Worm (Caenorhabditis elegans) whole organism, young adult: ENCODE measurements around the gene klp-17.

Experiments used
- F22D6.2 ChIP-seq: sonication (generic microtip); optimal IDR thresholded peaks from 2 replicates; lab custom pipeline; 2016; ENCODE audit warnings: mild to moderate bottlenecking, missing genetic modification characterization, missing compliant biosample characterization
- F23B12.7 ChIP-seq: sonication (generic microtip); optimal IDR thresholded peaks from 2 replicates; lab custom pipeline; 2017; ENCODE audit warnings: missing genetic modification characterization, mild to moderate bottlenecking, missing compliant biosample characterization, antibody characterized with exemption, moderate library complexity; ENCODE audit not compliant: insufficient read depth
- F39B2.1 ChIP-seq: fragments of 200-800 bp; sonication (Bioruptor generic); IDR thresholded peaks from 2 replicates; pipeline ENCODE4 v1.3.6; 2022; ENCODE audit warnings: missing genetic modification reagents, missing genetic modification characterization, missing compliant biosample characterization
- Y53F4B.3 ChIP-seq: fragments of 200-800 bp; sonication (Bioruptor generic); IDR thresholded peaks from 2 replicates; pipeline ENCODE4 v1.3.6; 2022; ENCODE audit warnings: missing genetic modification reagents, missing genetic modification characterization, missing compliant biosample characterization
- Y79H2A.3 ChIP-seq: fragments of 200-800 bp; sonication (Bioruptor generic); conservative IDR thresholded peaks from 2 replicates; pipeline ENCODE4 v1.3.6; 2022; ENCODE audit warnings: missing genetic modification reagents, missing genetic modification characterization, missing compliant biosample characterization
- Y95B8A.8 ChIP-seq: fragments of 200-800 bp; sonication (Bioruptor generic); IDR thresholded peaks from 2 replicates; pipeline ENCODE4 v1.3.6; 2022; ENCODE audit warnings: missing genetic modification reagents, missing genetic modification characterization, missing compliant biosample characterization
- akir-1 ChIP-seq: fragments of 200-800 bp; sonication (Bioruptor generic); optimal IDR thresholded peaks from 2 replicates; lab custom pipeline; 2018; ENCODE audit warnings: mild to moderate bottlenecking, missing genetic modification characterization, moderate library complexity, missing compliant biosample characterization
- ama-1 ChIP-seq, 3 experiments: fragments of 150-350 bp in 1 of 3; sonication (generic microtip) in 2 of 3; optimal IDR thresholded peaks; 2 replicates each; lab custom pipeline; 2014 to 2018; ENCODE audit warnings: missing biosample characterization in 2 of 3, missing genetic modification characterization in 2 of 3, missing genetic modification reagents in 2 of 3
- aptf-3 ChIP-seq: fragments of 200-800 bp; sonication (Bioruptor generic); IDR thresholded peaks from 2 replicates; pipeline ENCODE4 v1.3.6; 2022; ENCODE audit warnings: missing genetic modification characterization, missing compliant biosample characterization
- atf-7 ChIP-seq: sonication (generic microtip); optimal IDR thresholded peaks from 2 replicates; lab custom pipeline; 2017; ENCODE audit warnings: mild to moderate bottlenecking, missing genetic modification characterization, missing compliant biosample characterization
- athp-1 ChIP-seq: sonication (generic microtip); optimal IDR thresholded peaks from 2 replicates; lab custom pipeline; 2017; ENCODE audit warnings: mild to moderate bottlenecking, missing genetic modification characterization, missing compliant biosample characterization
- attf-5 ChIP-seq: fragments of 200-800 bp; sonication (Bioruptor generic); optimal IDR thresholded peaks from 2 replicates; lab custom pipeline; 2018; ENCODE audit warnings: mild to moderate bottlenecking, missing genetic modification characterization, missing compliant biosample characterization
- ceh-40 ChIP-seq: fragments of 200-800 bp; sonication (Bioruptor generic); IDR thresholded peaks from 2 replicates; pipeline ENCODE4 v1.3.6; 2022; ENCODE audit warnings: missing genetic modification characterization, missing compliant biosample characterization
- ceh-91 ChIP-seq: fragments of 200-800 bp; sonication (Bioruptor generic); IDR thresholded peaks from 2 replicates; pipeline ENCODE4 v1.3.6; 2022; ENCODE audit warnings: missing genetic modification reagents, missing genetic modification characterization, missing compliant biosample characterization
- dpl-1 ChIP-seq: fragments of 150-350 bp; optimal IDR thresholded peaks from 2 replicates; lab custom pipeline; 2014; ENCODE audit warnings: missing biosample characterization, missing genetic modification reagents, missing genetic modification characterization
- egl-44 ChIP-seq: fragments of 200-800 bp; sonication (Bioruptor generic); IDR thresholded peaks from 2 replicates; pipeline ENCODE4 v1.3.6; 2022; ENCODE audit warnings: missing genetic modification reagents, missing genetic modification characterization, missing compliant biosample characterization
- ets-4 ChIP-seq: fragments of 200-800 bp; sonication (Bioruptor generic); optimal IDR thresholded peaks from 2 replicates; lab custom pipeline; 2018; ENCODE audit warnings: mild to moderate bottlenecking, missing genetic modification characterization, missing compliant biosample characterization
- fkh-3 ChIP-seq: sonication (generic microtip); optimal IDR thresholded peaks from 2 replicates; lab custom pipeline; 2016; ENCODE audit warnings: mild to moderate bottlenecking, missing genetic modification characterization, missing compliant biosample characterization
- gei-17 ChIP-seq: fragments of 200-800 bp; sonication (Bioruptor generic); optimal IDR thresholded peaks from 2 replicates; lab custom pipeline; 2018; ENCODE audit warnings: mild to moderate bottlenecking, missing genetic modification characterization, missing compliant biosample characterization
- hlh-12 ChIP-seq: sonication (generic microtip); optimal IDR thresholded peaks from 2 replicates; lab custom pipeline; 2016; ENCODE audit warnings: missing genetic modification characterization, missing compliant biosample characterization
- hlh-26 ChIP-seq: fragments of 200-800 bp; sonication (Bioruptor generic); conservative IDR thresholded peaks from 2 replicates; pipeline ENCODE4 v1.3.6; 2022; ENCODE audit warnings: missing genetic modification reagents, missing genetic modification characterization, missing compliant biosample characterization
- hmg-20 ChIP-seq: fragments of 200-800 bp; sonication (Bioruptor generic); IDR thresholded peaks from 2 replicates; pipeline ENCODE4 v1.3.6; 2022; ENCODE audit warnings: missing genetic modification reagents, missing genetic modification characterization, missing compliant biosample characterization
- lag-1 ChIP-seq: fragments of 200-800 bp; sonication (Bioruptor generic); IDR thresholded peaks from 2 replicates; pipeline ENCODE4 v1.3.6; 2022; ENCODE audit warnings: missing genetic modification reagents, missing genetic modification characterization, missing compliant biosample characterization
- let-607 ChIP-seq, 2 experiments: fragments of 200-800 bp in 1 of 2; sonication (Bioruptor generic) in 1 of 2; sonication (generic microtip) in 1 of 2; optimal IDR thresholded peaks; 2 replicates each; lab custom pipeline; 2016 to 2018; ENCODE audit warnings: mild to moderate bottlenecking in 2 of 2, missing compliant biosample characterization in 2 of 2, missing genetic modification characterization in 2 of 2, moderate library complexity in 2 of 2, missing genotype in 1 of 2
- lin-26 ChIP-seq: fragments of 200-800 bp; sonication (Bioruptor generic); IDR thresholded peaks from 2 replicates; pipeline ENCODE4 v1.3.6; 2022; ENCODE audit warnings: missing genetic modification reagents, missing genetic modification characterization, missing compliant biosample characterization
- lin-54 ChIP-seq: fragments of 200-800 bp; sonication (Bioruptor generic); optimal IDR thresholded peaks from 2 replicates; lab custom pipeline; 2018; ENCODE audit warnings: mild to moderate bottlenecking, missing genetic modification characterization, missing compliant biosample characterization
- lsl-1 ChIP-seq: fragments of 200-800 bp; sonication (Bioruptor generic); optimal IDR thresholded peaks from 2 replicates; lab custom pipeline; 2018; ENCODE audit warnings: mild to moderate bottlenecking, missing genetic modification characterization, moderate library complexity, missing compliant biosample characterization
- lsy-27 ChIP-seq: sonication (generic microtip); optimal IDR thresholded peaks from 2 replicates; lab custom pipeline; 2017; ENCODE audit warnings: missing genetic modification characterization, mild to moderate bottlenecking, missing compliant biosample characterization, antibody characterized with exemption, missing genotype, borderline replicate concordance; ENCODE audit not compliant: insufficient read depth
- madf-3 ChIP-seq: fragments of 200-800 bp; sonication (Bioruptor generic); IDR thresholded peaks from 2 replicates; pipeline ENCODE4 v1.3.6; 2022; ENCODE audit warnings: missing genetic modification reagents, missing genetic modification characterization, missing compliant biosample characterization
- madf-6 ChIP-seq: fragments of 200-800 bp; sonication (Bioruptor generic); IDR thresholded peaks from 2 replicates; pipeline ENCODE4 v1.3.6; 2022; ENCODE audit warnings: missing genetic modification reagents, missing genetic modification characterization, missing compliant biosample characterization
- mes-4 ChIP-seq: sonication (generic microtip); optimal IDR thresholded peaks from 2 replicates; lab custom pipeline; 2016; ENCODE audit warnings: missing genotype, missing genetic modification characterization, missing compliant biosample characterization
- nhr-120 ChIP-seq: fragments of 200-800 bp; sonication (Bioruptor generic); IDR thresholded peaks from 2 replicates; pipeline ENCODE4 v1.3.6; 2022; ENCODE audit warnings: missing genetic modification characterization, missing compliant biosample characterization
- rpc-1 ChIP-seq, 2 experiments: fragments of 150-350 bp in 1 of 2; sonication (generic microtip) in 1 of 2; optimal IDR thresholded peaks; 2 replicates each; lab custom pipeline; 2014 to 2018; ENCODE audit warnings: missing biosample characterization in 1 of 2, missing genetic modification characterization in 1 of 2, missing genetic modification reagents in 1 of 2, missing genotype in 1 of 2
- snpc-1.1 ChIP-seq: sonication (generic microtip); optimal IDR thresholded peaks from 2 replicates; lab custom pipeline; 2017; ENCODE audit warnings: missing genetic modification characterization, mild to moderate bottlenecking, missing compliant biosample characterization, antibody characterized with exemption, moderate library complexity, missing genotype, missing genetic modification reagents; ENCODE audit not compliant: insufficient read depth
- snpc-1.3 ChIP-seq: sonication (generic microtip); optimal IDR thresholded peaks from 2 replicates; lab custom pipeline; 2017; ENCODE audit warnings: missing genetic modification characterization, mild to moderate bottlenecking, missing compliant biosample characterization, antibody characterized with exemption, moderate library complexity, missing genotype, missing genetic modification reagents; ENCODE audit not compliant: insufficient read depth
- snpc-3.4 ChIP-seq: sonication (generic microtip); optimal IDR thresholded peaks from 2 replicates; lab custom pipeline; 2017; ENCODE audit warnings: missing genetic modification characterization, mild to moderate bottlenecking, missing compliant biosample characterization, antibody characterized with exemption, moderate library complexity, missing genotype, missing genetic modification reagents
- snpc-4 ChIP-seq, 5 experiments: fragments of 150-350 bp in 1 of 5; sonication (generic microtip) in 4 of 5; optimal IDR thresholded peaks; 2 replicates each; lab custom pipeline; 2014 to 2018; ENCODE audit warnings: missing genetic modification characterization in 5 of 5, missing biosample characterization in 3 of 5, antibody characterized with exemption in 2 of 5, mild to moderate bottlenecking in 2 of 5, missing compliant biosample characterization in 2 of 5, missing genotype in 2 of 5, moderate library complexity in 2 of 5, missing genetic modification reagents in 1 of 5
- tbx-9 ChIP-seq: sonication (generic microtip); optimal IDR thresholded peaks from 2 replicates; lab custom pipeline; 2016; ENCODE audit warnings: borderline replicate concordance, missing genetic modification characterization, inconsistent platforms, missing compliant biosample characterization
- unc-62 ChIP-seq: fragments of 150-350 bp; optimal IDR thresholded peaks from 2 replicates; lab custom pipeline; 2014; ENCODE audit warnings: missing biosample characterization, missing genetic modification reagents, missing genetic modification characterization
- xnd-1 ChIP-seq: sonication (generic microtip); optimal IDR thresholded peaks from 2 replicates; lab custom pipeline; 2016; ENCODE audit warnings: missing genotype, missing genetic modification reagents, missing genetic modification characterization, missing compliant biosample characterization
- zim-3 ChIP-seq: sonication (generic microtip); optimal IDR thresholded peaks from 2 replicates; lab custom pipeline; 2017; ENCODE audit warnings: mild to moderate bottlenecking, missing genetic modification characterization, moderate library complexity, missing compliant biosample characterization
- ztf-22 ChIP-seq: fragments of 200-800 bp; sonication (Bioruptor generic); optimal IDR thresholded peaks from 2 replicates; lab custom pipeline; 2018; ENCODE audit warnings: mild to moderate bottlenecking, missing genetic modification characterization, moderate library complexity, missing compliant biosample characterization
- ztf-3 ChIP-seq: fragments of 200-800 bp; sonication (Bioruptor generic); optimal IDR thresholded peaks from 2 replicates; lab custom pipeline; 2018; ENCODE audit warnings: mild to moderate bottlenecking, missing genetic modification characterization, missing compliant biosample characterization

klp-17 gene

ce11 chrII:11476410-11476809 is 9.0 kb upstream of the klp-17 start, which contains the start of gene W02B12.16:
Gene W02B12.16, minus strand, starts transcription at chrII:11476510.
- no peak for TF ChIP-seq zim-3 (tag; lab: Kevin White, UChicago)

ce11 chrII:11473525-11474181 is 6.2 kb upstream of the klp-17 start, which contains the start of the genes metl-1 and W02B12.11:
Gene metl-1, minus strand, starts transcription at chrII:11473575.
Gene W02B12.11, plus strand, starts transcription at chrII:11473861.
- TF ChIP-seq athp-1 (tag; lab: Kevin White, UChicago) (no peak), rpc-1 (optimal IDR thresholded peaks at IDR 0.05; lab: Kevin White, UChicago) (no peak), rpc-1 (tag; optimal IDR thresholded peaks at IDR 0.05; lab: Kevin White, UChicago) (no peak), ceh-91 (GFP tag; lab: Robert Waterston, UW) (peak; percentile 35; the same call in 1 of the 2 replicates), madf-6 (GFP tag; lab: Robert Waterston, UW) (peak; percentile 91), lsy-27 (no peak), snpc-1.3 (tag; lab: Kevin White, UChicago) (no peak), attf-5 (peak; percentile 78), tbx-9 (no peak), lag-1 (GFP tag; lab: Robert Waterston, UW) (no peak), hlh-26 (GFP tag; lab: Robert Waterston, UW) (no peak), hlh-12 (tag; lab: Kevin White, UChicago) (no peak), akir-1 (GFP tag; lab: Kevin White, UChicago) (no peak), fkh-3 (no peak), ama-1 (optimal IDR thresholded peaks at IDR 0.05; lab: Kevin White, UChicago) (no peak), ama-1 (GFP tag; optimal IDR thresholded peaks at IDR 0.05; lab: Kevin White, UChicago) (no peak), nhr-120 (GFP tag; lab: Robert Waterston, UW) (no peak), egl-44 (GFP tag; lab: Robert Waterston, UW) (no peak), ztf-3 (GFP tag; lab: Kevin White, UChicago) (no peak), F23B12.7 (tag; lab: Kevin White, UChicago) (peak; percentile 25), ztf-22 (no peak), madf-3 (GFP tag; lab: Robert Waterston, UW) (peak; percentile 92), Y95B8A.8 (GFP tag; lab: Robert Waterston, UW) (no peak), xnd-1 (peak; percentile 61), ceh-40 (GFP tag; lab: Robert Waterston, UW) (no peak), lin-54 (GFP tag; lab: Kevin White, UChicago) (peak; percentile 87), snpc-3.4 (tag; lab: Kevin White, UChicago) (peak; percentile 41), dpl-1 (GFP tag; lab: Kevin White, UChicago) (peak; percentile 29), snpc-1.1 (peak; percentile 39), Y53F4B.3 (no peak), F22D6.2 (peak; percentile 43), unc-62 (GFP tag; lab: Kevin White, UChicago) (no peak), F39B2.1 (GFP tag; lab: Robert Waterston, UW) (no peak), gei-17 (GFP tag; lab: Kevin White, UChicago) (peak; percentile 64), Y79H2A.3 (GFP tag; lab: Robert Waterston, UW) (no peak), ets-4 (GFP tag; lab: Kevin White, UChicago) (no peak), snpc-4 (GFP tag; optimal IDR thresholded peaks at IDR 0.05; lab: Kevin White, UChicago) (peak; percentile 16), snpc-4 (tag; optimal IDR thresholded peaks at IDR 0.05; lab: Kevin White, UChicago) (peak; percentile 61 to 77 (median 70)), lsl-1 (peak; percentile 75), mes-4 (tag; lab: Kevin White, UChicago) (no peak), aptf-3 (GFP tag; lab: Robert Waterston, UW) (no peak), hmg-20 (GFP tag; lab: Robert Waterston, UW) (peak; percentile 80), atf-7 (tag; lab: Kevin White, UChicago) (peak; percentile 53), lin-26 (peak; percentile 59; the same call in 1 of the 2 replicates), let-607 (tag; optimal IDR thresholded peaks at IDR 0.05; lab: Kevin White, UChicago) (peak in 1 of 2 experiments; percentile 57)
